Fruit fly (Drosophila melanogaster) whole organism, embryonic: ENCODE data around the gene alpha-Est7.
A peak's percentile ranks its signal among the peaks of the same experiment; 100 is the strongest.

Source experiments
- Aef1 ChIP-seq: fragments of 200-800 bp; sonication (Bioruptor generic); IDR thresholded peaks from 3 replicates; pipeline ENCODE4 v1.3.6; 2022; ENCODE audit warnings: missing biosample characterization, missing genetic modification characterization
- Antp ChIP-seq: fragments of 200-800 bp; sonication (Bioruptor generic); optimal IDR thresholded peaks from 3 replicates; lab custom pipeline; 2016; ENCODE audit warnings: missing biosample characterization, missing genetic modification characterization
- Awh ChIP-seq: fragments of 200-800 bp; sonication (Bioruptor generic); IDR thresholded peaks from 2 replicates; pipeline ENCODE4, ENCODE4 v1.3.6; 2022; ENCODE audit warnings: missing biosample characterization, missing genetic modification characterization
- CG11695 ChIP-seq: fragments of 200-800 bp; sonication (Bioruptor generic); IDR thresholded peaks from 3 replicates; pipeline ENCODE4 v1.3.6; 2022; ENCODE audit warnings: missing biosample characterization, missing genetic modification characterization
- CG12071 ChIP-seq: fragments of 200-800 bp; sonication (Bioruptor generic); optimal IDR thresholded peaks from 3 replicates; lab custom pipeline; 2018; ENCODE audit warnings: missing biosample characterization, mild to moderate bottlenecking, missing genetic modification characterization
- CG12219 ChIP-seq: fragments of 200-800 bp; sonication (Bioruptor generic); optimal IDR thresholded peaks from 3 replicates; lab custom pipeline; 2018; ENCODE audit warnings: missing biosample characterization, mild to moderate bottlenecking, missing genetic modification characterization
- CG1233 ChIP-seq: fragments of 200-800 bp; sonication (Bioruptor generic); optimal IDR thresholded peaks from 4 replicates; lab custom pipeline; 2018; ENCODE audit warnings: missing biosample characterization, mild to moderate bottlenecking, missing genetic modification characterization
- CG13287 ChIP-seq: fragments of 200-800 bp; sonication (Bioruptor generic); IDR thresholded peaks from 2 replicates; pipeline ENCODE4 v1.3.6; 2022; ENCODE audit warnings: missing biosample characterization, missing genetic modification characterization; ENCODE audit not compliant: partially characterized antibody
- CG14014 ChIP-seq: fragments of 200-800 bp; sonication (Bioruptor generic); IDR thresholded peaks from 2 replicates; pipeline ENCODE4 v1.3.6; 2022; ENCODE audit warnings: missing biosample characterization, missing genetic modification characterization
- CG17829 ChIP-seq: fragments of 200-800 bp; optimal IDR thresholded peaks from 2 replicates; lab custom pipeline; 2019; ENCODE audit warnings: missing biosample characterization, mild to moderate bottlenecking, missing genetic modification characterization, moderate library complexity
- CG1792 ChIP-seq: fragments of 200-800 bp; sonication (Bioruptor generic); optimal IDR thresholded peaks from 2 replicates; lab custom pipeline; 2016; ENCODE audit warnings: missing biosample characterization, missing genetic modification characterization
- CG2712 ChIP-seq: fragments of 200-800 bp; optimal IDR thresholded peaks from 3 replicates; lab custom pipeline; 2019; ENCODE audit warnings: missing biosample characterization, mild to moderate bottlenecking, missing genetic modification characterization, moderate library complexity
- CG31224 ChIP-seq: fragments of 200-800 bp; sonication (Bioruptor generic); IDR thresholded peaks from 2 replicates; pipeline ENCODE4 v1.3.6; 2022; ENCODE audit warnings: missing biosample characterization, missing genetic modification characterization
- CG3726 ChIP-seq: fragments of 200-800 bp; sonication (Bioruptor generic); IDR thresholded peaks from 3 replicates; pipeline ENCODE4, ENCODE4 v1.3.6; 2022; ENCODE audit warnings: missing biosample characterization, missing genetic modification characterization
- CG6654 ChIP-seq: fragments of 200-800 bp; sonication (Bioruptor generic); optimal IDR thresholded peaks from 2 replicates; lab custom pipeline; 2017; ENCODE audit warnings: missing biosample characterization, mild to moderate bottlenecking, missing genetic modification characterization
- CG7745 ChIP-seq: fragments of 200-800 bp; sonication (Bioruptor generic); optimal IDR thresholded peaks from 2 replicates; lab custom pipeline; 2018; ENCODE audit warnings: missing biosample characterization, mild to moderate bottlenecking, missing genetic modification characterization, moderate library complexity
- CG7987 ChIP-seq: fragments of 200-800 bp; sonication (Bioruptor generic); optimal IDR thresholded peaks from 2 replicates; lab custom pipeline; 2018; ENCODE audit warnings: missing biosample characterization, mild to moderate bottlenecking, missing genetic modification characterization, moderate library complexity
- CG8924 ChIP-seq: fragments of 200-800 bp; optimal IDR thresholded peaks from 3 replicates; lab custom pipeline; 2019; ENCODE audit warnings: missing biosample characterization, mild to moderate bottlenecking, missing genetic modification characterization, moderate library complexity
- CG9797 ChIP-seq: fragments of 200-800 bp; sonication (Bioruptor generic); optimal IDR thresholded peaks from 3 replicates; lab custom pipeline; 2018; ENCODE audit warnings: missing biosample characterization, mild to moderate bottlenecking, missing genetic modification characterization
- CrebB ChIP-seq: fragments of 200-800 bp; sonication (Bioruptor generic); optimal IDR thresholded peaks from 3 replicates; lab custom pipeline; 2018; ENCODE audit warnings: missing biosample characterization, mild to moderate bottlenecking, missing genetic modification characterization
- Doc3 ChIP-seq: fragments of 200-800 bp; sonication (Bioruptor generic); IDR thresholded peaks from 3 replicates; pipeline ENCODE4 v1.3.6; 2022; ENCODE audit warnings: missing biosample characterization, missing genetic modification characterization; ENCODE audit not compliant: partially characterized antibody
- GATAe ChIP-seq: fragments of 200-800 bp; sonication (Bioruptor generic); conservative IDR thresholded peaks from 2 replicates; pipeline ENCODE4 v1.3.6; 2022; ENCODE audit warnings: missing biosample characterization, missing genetic modification characterization
- HLH4C ChIP-seq: fragments of 200-800 bp; sonication (Bioruptor generic); IDR thresholded peaks from 3 replicates; pipeline ENCODE4 v1.3.6; 2022; ENCODE audit warnings: missing biosample characterization, missing genetic modification characterization; ENCODE audit not compliant: partially characterized antibody
- Hey ChIP-seq: fragments of 200-800 bp; sonication (Bioruptor generic); optimal IDR thresholded peaks from 3 replicates; lab custom pipeline; 2018; ENCODE audit warnings: missing biosample characterization, mild to moderate bottlenecking, missing genetic modification characterization
- NK7.1 ChIP-seq: fragments of 200-800 bp; sonication (Bioruptor generic); optimal IDR thresholded peaks from 3 replicates; lab custom pipeline; 2016; ENCODE audit warnings: missing biosample characterization, missing genetic modification characterization
- Nf-YB ChIP-seq: fragments of 200-800 bp; sonication (Bioruptor generic); optimal IDR thresholded peaks from 3 replicates; lab custom pipeline; 2019; ENCODE audit warnings: missing biosample characterization, mild to moderate bottlenecking, missing genetic modification characterization, moderate library complexity
- Oli ChIP-seq: fragments of 200-800 bp; sonication (Bioruptor generic); optimal IDR thresholded peaks from 2 replicates; lab custom pipeline; 2018; ENCODE audit warnings: missing biosample characterization, mild to moderate bottlenecking, missing genetic modification characterization, moderate library complexity
- Scr ChIP-seq: fragments of 200-800 bp; sonication (Bioruptor generic); IDR thresholded peaks from 2 replicates; pipeline ENCODE4 v1.3.6; 2022; ENCODE audit warnings: missing biosample characterization, missing genetic modification characterization; ENCODE audit not compliant: partially characterized antibody
- Sry-δ ChIP-seq: fragments of 200-800 bp; sonication (Bioruptor generic); optimal IDR thresholded peaks from 2 replicates; lab custom pipeline; 2016; ENCODE audit warnings: missing biosample characterization, missing genetic modification characterization
- Xbp1 ChIP-seq: fragments of 200-800 bp; sonication (Bioruptor generic); optimal IDR thresholded peaks from 3 replicates; lab custom pipeline; 2016; ENCODE audit warnings: missing biosample characterization, mild to moderate bottlenecking, missing genetic modification characterization
- Xrp1 ChIP-seq: fragments of 200-800 bp; sonication (Bioruptor generic); IDR thresholded peaks from 2 replicates; pipeline ENCODE4 v1.3.6; 2022; ENCODE audit warnings: missing biosample characterization, missing genetic modification characterization
- ap ChIP-seq: fragments of 200-800 bp; sonication (Bioruptor generic); IDR thresholded peaks from 2 replicates; pipeline ENCODE4 v1.3.6; 2022; ENCODE audit warnings: missing biosample characterization, missing genetic modification characterization
- ara ChIP-seq: fragments of 200-800 bp; sonication (Bioruptor generic); IDR thresholded peaks from 2 replicates; pipeline ENCODE4 v1.3.6; 2022; ENCODE audit warnings: missing biosample characterization, missing genetic modification characterization
- cas ChIP-seq: fragments of 200-800 bp; sonication (Bioruptor generic); IDR thresholded peaks from 2 replicates; pipeline ENCODE4 v1.3.6; 2022; ENCODE audit warnings: missing biosample characterization, missing genetic modification characterization
- caup ChIP-seq: fragments of 200-800 bp; sonication (Bioruptor generic); optimal IDR thresholded peaks from 3 replicates; lab custom pipeline; 2017; ENCODE audit warnings: missing biosample characterization, mild to moderate bottlenecking, missing genetic modification characterization, moderate library complexity; ENCODE audit not compliant: severe bottlenecking
- esg ChIP-seq: fragments of 200-800 bp; sonication (Bioruptor generic); conservative IDR thresholded peaks from 2 replicates; pipeline ENCODE4 v1.3.6; 2022; ENCODE audit warnings: missing biosample characterization, missing genetic modification characterization
- fu2 ChIP-seq: fragments of 200-800 bp; sonication (Bioruptor generic); optimal IDR thresholded peaks from 2 replicates; lab custom pipeline; 2016; ENCODE audit warnings: missing biosample characterization, missing genetic modification characterization
- gcm ChIP-seq: fragments of 200-800 bp; sonication (Bioruptor generic); optimal IDR thresholded peaks from 2 replicates; lab custom pipeline; 2019; ENCODE audit warnings: missing biosample characterization, mild to moderate bottlenecking, missing genetic modification characterization, moderate library complexity
- her ChIP-seq: fragments of 200-800 bp; sonication (Bioruptor generic); optimal IDR thresholded peaks from 2 replicates; lab custom pipeline; 2016; ENCODE audit warnings: missing biosample characterization, missing genetic modification characterization
- jigr1 ChIP-seq: fragments of 200-800 bp; sonication (Bioruptor generic); IDR thresholded peaks from 3 replicates; pipeline ENCODE4 v1.3.6; 2022; ENCODE audit warnings: missing biosample characterization, missing genetic modification characterization
- kah ChIP-seq: fragments of 200-800 bp; sonication (Bioruptor generic); optimal IDR thresholded peaks from 2 replicates; lab custom pipeline; 2018; ENCODE audit warnings: missing biosample characterization, mild to moderate bottlenecking, missing genetic modification characterization
- klu ChIP-seq: fragments of 200-800 bp; sonication (Bioruptor generic); IDR thresholded peaks from 2 replicates; pipeline ENCODE4 v1.3.6; 2022; ENCODE audit warnings: missing biosample characterization, missing genetic modification characterization
- onecut ChIP-seq: fragments of 200-800 bp; sonication (Bioruptor generic); IDR thresholded peaks from 2 replicates; pipeline ENCODE4 v1.3.6; 2022; ENCODE audit warnings: missing biosample characterization, missing genetic modification characterization
- pum ChIP-seq: fragments of 200-800 bp; sonication (Bioruptor generic); optimal IDR thresholded peaks from 2 replicates; lab custom pipeline; 2016; ENCODE audit warnings: missing biosample characterization, missing genetic modification characterization
- sc ChIP-seq, 3 experiments: fragments of >200 bp in 2 of 3; fragments of 200-800 bp in 1 of 3; sonication (Bioruptor generic) in 1 of 3; optimal IDR thresholded peaks; 2 replicates in 2 of 3; 3 replicates in 1 of 3; lab custom pipeline; 2017; ENCODE audit warnings: mild to moderate bottlenecking in 1 of 3, missing biosample characterization in 1 of 3, missing genetic modification characterization in 1 of 3, missing genetic modification reagents in 1 of 3
- schlank ChIP-seq: fragments of 200-800 bp; sonication (Bioruptor generic); optimal IDR thresholded peaks from 2 replicates; lab custom pipeline; 2018; ENCODE audit warnings: missing biosample characterization, mild to moderate bottlenecking, missing genetic modification characterization
- sisA ChIP-seq: fragments of 200-800 bp; sonication (Bioruptor generic); IDR thresholded peaks from 2 replicates; pipeline ENCODE4 v1.3.6; 2022; ENCODE audit warnings: missing biosample characterization, missing genetic modification characterization
- tgo ChIP-seq: fragments of 200-800 bp; sonication (Bioruptor generic); IDR thresholded peaks from 3 replicates; pipeline ENCODE4 v1.3.6; 2022; ENCODE audit warnings: missing biosample characterization, missing genetic modification characterization
- wor ChIP-seq: fragments of 200-800 bp; sonication (Bioruptor generic); IDR thresholded peaks from 2 replicates; pipeline ENCODE4 v1.3.6; 2022; ENCODE audit warnings: missing biosample characterization, missing genetic modification characterization

The alpha-Est7 gene

dm6 chr3R:7506314-7506988 is 17.1 kb downstream of the alpha-Est7 start (continued):
- TF ChIP-seq CG9797 (GFP tag; lab: Kevin White, UChicago) (no peak), Scr (GFP tag; lab: Robert Waterston, UW) (no peak), Hey (peak; percentile 3), ap (GFP tag; lab: Robert Waterston, UW) (peak; percentile 45), pum (GFP tag; lab: Kevin White, UChicago) (peak; percentile 59), NK7.1 (peak; percentile 78), ara (no peak), CG17829 (no peak), esg (GFP tag; lab: Robert Waterston, UW) (peak; percentile 70), CG8924 (tag; lab: Kevin White, UChicago) (peak; percentile 79), CG14014 (GFP tag; lab: Robert Waterston, UW) (peak; percentile 91), Xbp1 (GFP tag; lab: Kevin White, UChicago) (peak; percentile 74), Oli (tag; lab: Kevin White, UChicago) (peak; percentile 76), CG12219 (GFP tag; lab: Kevin White, UChicago) (peak; percentile 58), tgo (GFP tag; lab: Robert Waterston, UW) (peak; percentile 80), CG7745 (no peak), klu (GFP tag; lab: Robert Waterston, UW) (peak; percentile 70; the same call in 1 of the 2 replicates), CG11695 (GFP tag; lab: Robert Waterston, UW) (peak; percentile 84), CG12071 (peak; percentile 79), caup (peak; percentile 90), CG31224 (peak; percentile 83), cas (peak; percentile 76), her (peak; percentile 85), jigr1 (GFP tag; lab: Robert Waterston, UW) (no peak), gcm (GFP tag; lab: Kevin White, UChicago) (no peak), Xrp1 (peak; percentile 58), CG2712 (peak; percentile 55), wor (GFP tag; lab: Robert Waterston, UW) (no peak), CG1233 (GFP tag; lab: Kevin White, UChicago) (peak; percentile 79), Doc3 (no peak), onecut (no peak), schlank (tag; lab: Kevin White, UChicago) (peak; percentile 82), CrebB (peak; percentile 81), Antp (GFP tag; lab: Kevin White, UChicago) (peak; percentile 82), HLH4C (GFP tag; lab: Robert Waterston, UW) (no peak), Awh (GFP tag; lab: Robert Waterston, UW) (no peak), GATAe (GFP tag; lab: Robert Waterston, UW) (no peak; the same call in 1 of the 2 replicates), CG7987 (peak; percentile 63), CG13287 (no peak), sc (optimal IDR thresholded peaks at IDR 0.05; lab: Kevin White, UChicago) (no peak), sc (GFP tag; optimal IDR thresholded peaks at IDR 0.05; lab: Kevin White, UChicago) (no peak), fu2 (GFP tag; lab: Kevin White, UChicago) (peak; percentile 87), CG3726 (peak; percentile 64; the same call in 1 of the 3 replicates), Nf-YB (peak; percentile 58), sisA (GFP tag; lab: Robert Waterston, UW) (peak; percentile 49), CG6654 (GFP tag; lab: Kevin White, UChicago) (no peak), CG1792 (GFP tag; lab: Kevin White, UChicago) (peak; percentile 82), Sry-δ (GFP tag; lab: Kevin White, UChicago) (peak; percentile 56), kah (GFP tag; lab: Kevin White, UChicago) (no peak), Aef1 (peak; percentile 82)
